Worm (Caenorhabditis elegans) whole organism, L4/young adult: ENCODE data around the gene M28.4.

ENCODE experiments used
- W03F9.2 ChIP-seq: fragments of 150-350 bp; optimal IDR thresholded peaks from 2 replicates; lab custom pipeline; 2014; ENCODE audit warnings: missing biosample characterization, missing genetic modification characterization
- dao-5 ChIP-seq: sonication (generic microtip); optimal IDR thresholded peaks from 2 replicates; lab custom pipeline; 2016; ENCODE audit warnings: missing genotype, missing genetic modification characterization, moderate library complexity, missing compliant biosample characterization
- him-1 ChIP-seq: sonication (generic microtip); optimal IDR thresholded peaks from 2 replicates; lab custom pipeline; 2016; ENCODE audit warnings: missing genotype, missing genetic modification reagents, missing genetic modification characterization, missing compliant biosample characterization

Gene M28.4

DNA sequence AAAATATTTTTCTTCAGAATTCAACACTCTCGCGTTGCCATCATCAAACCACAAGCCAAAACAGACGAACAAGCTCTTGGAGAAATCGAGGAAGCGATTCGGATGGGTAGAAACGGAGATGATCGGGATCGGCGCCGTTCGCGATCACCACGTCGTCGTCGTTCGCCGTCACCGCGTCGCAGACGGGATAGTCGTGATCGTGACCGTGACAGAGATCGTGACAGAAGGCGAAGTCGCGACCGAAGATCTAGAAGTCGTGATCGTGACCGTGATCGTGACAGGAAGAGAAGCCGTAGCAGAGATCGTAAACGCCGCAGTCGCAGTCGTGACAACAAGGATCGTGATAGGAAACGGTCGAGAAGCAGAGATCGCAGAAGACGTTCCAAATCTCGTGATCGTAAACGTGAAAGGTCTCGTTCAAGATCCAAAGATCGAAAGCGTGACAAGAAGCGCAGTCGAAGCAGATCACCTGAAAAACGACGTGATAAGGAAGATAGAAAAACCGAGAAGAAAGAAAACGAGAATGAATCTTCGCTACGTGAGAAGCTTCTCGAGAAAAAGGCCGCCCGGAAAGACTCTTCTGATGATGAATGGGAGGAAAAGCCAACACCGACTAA lies 18.1 kb downstream of the M28.4 start:
- TF ChIP-seq W03F9.2 (tag; lab: Kevin White, UChicago) (no peak), him-1 (tag; lab: Kevin White, UChicago) (no peak), dao-5 (tag; lab: Kevin White, UChicago) (no peak)

DNA sequence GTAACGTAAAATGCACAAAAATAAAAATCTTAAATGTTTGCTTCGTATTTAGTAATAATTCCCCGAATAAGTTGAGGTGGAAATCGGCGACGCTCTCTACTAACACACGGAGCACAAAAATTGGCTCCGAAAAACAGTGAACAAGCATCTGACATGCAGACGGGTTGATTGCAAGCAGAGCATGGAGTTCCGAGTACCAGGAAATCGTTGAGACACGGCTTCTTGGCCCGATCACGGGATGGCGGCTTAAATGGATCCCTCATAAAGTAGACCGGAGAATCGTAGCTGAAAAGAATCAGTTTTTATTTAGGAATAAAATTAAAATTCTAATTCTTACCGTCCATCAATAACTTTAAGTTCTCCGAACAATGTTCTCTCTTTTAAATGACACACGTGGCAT lies 18.8 kb downstream of the M28.4 start:
- TF ChIP-seq him-1 (tag; lab: Kevin White, UChicago), result no peak
- no peak for TF ChIP-seq W03F9.2 (tag; lab: Kevin White, UChicago)
- no peak for TF ChIP-seq dao-5 (tag; lab: Kevin White, UChicago)

DNA sequence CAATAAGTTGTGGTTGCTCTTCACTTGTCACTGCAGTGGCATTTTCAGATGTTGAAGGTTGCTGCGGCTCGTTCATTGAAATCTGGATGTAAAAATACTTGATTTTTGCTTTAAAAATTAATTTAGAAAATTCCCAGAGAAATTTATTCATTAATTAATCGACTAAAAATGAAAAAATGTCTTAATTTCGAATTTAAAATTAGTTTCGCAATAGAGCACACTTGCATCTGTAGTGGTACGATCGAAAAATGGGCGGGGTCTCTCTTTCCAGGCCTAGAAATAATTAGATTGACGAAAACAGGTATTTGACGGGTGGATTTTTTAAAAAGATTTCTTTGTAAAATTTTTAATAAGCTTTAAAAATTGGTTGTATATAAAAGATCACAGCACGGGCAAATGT lies 19.2 kb downstream of the M28.4 start, which contains the start of gene D2089.8:
Gene D2089.8 (minus strand): TSS at position 84 of the 400 bp plus-strand sequence.
- TF ChIP-seq him-1 (tag; lab: Kevin White, UChicago) (no peak), W03F9.2 (tag; lab: Kevin White, UChicago) (peak; percentile 24)

DNA sequence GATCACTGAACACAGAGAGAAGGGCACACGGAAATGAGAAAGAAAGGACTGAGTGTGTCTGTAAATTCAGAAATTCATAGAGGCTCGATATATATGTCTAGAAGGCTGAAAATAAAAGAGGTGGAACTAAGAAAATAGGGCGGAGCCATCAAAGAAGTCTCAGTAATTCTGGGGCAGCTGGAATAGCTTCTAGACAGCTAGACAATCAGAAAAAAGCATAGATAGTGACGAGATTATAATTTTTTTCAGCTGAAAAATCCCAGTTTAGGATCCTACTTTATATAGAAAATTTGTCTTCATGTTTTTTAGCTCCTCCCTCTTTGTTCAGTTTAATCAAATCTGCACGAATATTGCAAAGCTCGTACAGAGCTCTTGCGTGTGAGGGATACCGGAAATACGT lies 21.5 kb downstream of the M28.4 start, which contains the start of gene D2089.3:
Gene D2089.3 (minus strand): TSS at position 101 of the 400 bp plus-strand sequence.
- no peak for TF ChIP-seq dao-5 (tag; lab: Kevin White, UChicago)
- TF ChIP-seq W03F9.2 (tag; lab: Kevin White, UChicago), result no peak
- no peak for TF ChIP-seq him-1 (tag; lab: Kevin White, UChicago)

DNA sequence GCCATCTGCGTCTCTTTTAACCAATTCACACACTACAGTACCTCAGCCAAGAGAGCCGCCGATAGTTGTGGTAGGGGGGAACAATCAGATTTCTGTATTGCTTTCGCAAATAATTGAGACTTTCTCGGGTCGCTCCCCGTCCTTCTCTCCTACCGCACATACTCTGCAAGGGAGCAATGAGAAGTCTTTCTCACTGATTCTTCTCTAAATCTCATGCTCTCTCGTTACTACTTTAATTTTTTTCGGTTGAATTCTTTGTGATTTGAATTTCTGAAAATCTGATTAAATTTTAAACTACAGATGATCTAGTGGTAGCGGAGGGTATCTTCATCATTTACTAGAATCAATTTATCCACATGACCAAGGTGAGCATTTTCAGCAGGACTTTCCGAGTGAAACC lies 31.8 kb downstream of the M28.4 start, which contains the start of gene ptb-1:
Gene ptb-1 (plus strand): TSS at position 301 of the 400 bp plus-strand sequence.
- no peak for TF ChIP-seq dao-5 (tag; lab: Kevin White, UChicago)
- TF ChIP-seq W03F9.2 (tag; lab: Kevin White, UChicago), result no peak
- TF ChIP-seq him-1 (tag; lab: Kevin White, UChicago), result no peak

DNA sequence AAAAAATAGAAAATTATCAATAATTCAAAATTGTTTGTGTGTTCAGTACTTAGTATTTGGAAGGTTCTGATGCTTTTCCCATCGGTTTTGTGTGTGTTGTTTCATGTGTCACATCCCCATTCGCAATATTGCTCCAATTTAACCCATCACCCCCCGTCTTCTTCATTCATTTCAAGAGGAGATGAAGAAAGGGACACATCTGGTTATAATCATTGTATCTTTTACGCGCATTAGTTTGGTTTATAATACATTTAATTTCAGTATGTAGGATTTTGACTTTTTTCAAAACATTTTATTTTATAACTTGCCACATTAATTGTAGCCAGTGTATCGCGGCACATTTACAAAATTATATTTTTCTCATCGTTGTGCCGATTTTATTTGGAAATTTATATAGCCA lies 36.6 kb downstream of the M28.4 start:
- TF ChIP-seq W03F9.2 (tag; lab: Kevin White, UChicago), result no peak
- TF ChIP-seq him-1 (tag; lab: Kevin White, UChicago), result no peak
- no peak for TF ChIP-seq dao-5 (tag; lab: Kevin White, UChicago)

DNA sequence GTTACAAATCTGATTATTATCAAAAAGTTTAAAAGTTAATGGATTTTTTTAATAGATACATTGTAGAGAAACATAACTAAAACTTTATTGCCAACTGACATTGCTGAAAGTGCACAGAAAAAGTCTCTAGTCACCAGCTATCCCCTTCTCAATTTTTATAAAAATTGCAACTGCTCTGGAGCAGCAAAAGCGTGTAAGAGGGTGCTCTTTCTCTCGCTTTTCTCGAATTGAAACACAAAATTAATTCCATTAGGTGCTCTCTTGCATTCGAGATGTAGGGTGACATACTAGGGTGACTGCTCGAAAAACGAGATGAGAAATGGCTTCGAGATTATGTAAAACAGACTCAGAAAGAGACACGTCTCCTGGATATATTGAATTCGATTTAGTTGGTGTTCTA lies 37.1 kb downstream of the M28.4 start:
- TF ChIP-seq him-1 (tag; lab: Kevin White, UChicago), result no peak
- TF ChIP-seq dao-5 (tag; lab: Kevin White, UChicago), result no peak
- TF ChIP-seq W03F9.2 (tag; lab: Kevin White, UChicago), result no peak

DNA sequence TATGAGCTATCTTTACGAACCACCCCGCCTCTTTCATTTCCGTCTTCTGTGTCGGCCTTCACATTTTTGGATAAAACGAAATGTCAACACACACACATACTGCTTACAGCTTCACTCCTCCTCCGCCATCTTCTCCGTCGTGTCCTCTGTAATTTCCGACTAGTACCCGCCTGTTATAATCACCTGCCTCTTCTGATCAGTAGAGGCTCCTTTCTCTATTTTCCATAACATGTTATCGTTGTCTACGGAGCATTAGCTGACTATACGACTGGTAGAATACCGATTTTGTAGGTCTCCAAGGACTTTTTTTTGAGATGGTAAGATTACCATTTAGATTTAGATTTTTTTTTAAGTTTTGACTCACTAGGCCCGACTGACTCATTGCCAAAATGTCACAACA lies 41.5 kb downstream of the M28.4 start:
- TF ChIP-seq him-1 (tag; lab: Kevin White, UChicago) (no peak), W03F9.2 (tag; lab: Kevin White, UChicago) (no peak), dao-5 (tag; lab: Kevin White, UChicago) (no peak)

DNA sequence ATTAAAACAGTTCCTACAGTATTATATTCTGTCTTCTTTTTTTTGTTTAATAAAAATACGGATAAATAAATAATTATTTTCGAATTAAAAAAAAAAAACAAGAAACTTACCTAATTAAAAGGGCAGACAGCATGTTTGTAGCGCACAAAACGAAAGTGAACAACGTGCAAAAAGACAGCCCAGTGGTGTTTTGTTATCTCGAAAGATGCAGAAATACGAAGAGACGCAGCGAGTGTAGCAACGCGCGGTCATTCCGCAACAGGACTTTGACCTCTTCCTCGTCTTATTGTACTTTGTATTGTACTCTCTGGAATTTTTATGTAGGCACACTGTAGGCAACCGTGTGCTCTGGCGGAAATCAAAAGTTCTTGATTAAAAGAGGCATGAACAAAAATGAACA lies 50.2 kb downstream of the M28.4 start, which contains the start of gene gbh-1:
Gene gbh-1 (minus strand): TSS at position 149 of the 400 bp plus-strand sequence.
- TF ChIP-seq dao-5 (tag; lab: Kevin White, UChicago) (no peak), W03F9.2 (tag; lab: Kevin White, UChicago) (no peak), him-1 (tag; lab: Kevin White, UChicago) (no peak)

DNA sequence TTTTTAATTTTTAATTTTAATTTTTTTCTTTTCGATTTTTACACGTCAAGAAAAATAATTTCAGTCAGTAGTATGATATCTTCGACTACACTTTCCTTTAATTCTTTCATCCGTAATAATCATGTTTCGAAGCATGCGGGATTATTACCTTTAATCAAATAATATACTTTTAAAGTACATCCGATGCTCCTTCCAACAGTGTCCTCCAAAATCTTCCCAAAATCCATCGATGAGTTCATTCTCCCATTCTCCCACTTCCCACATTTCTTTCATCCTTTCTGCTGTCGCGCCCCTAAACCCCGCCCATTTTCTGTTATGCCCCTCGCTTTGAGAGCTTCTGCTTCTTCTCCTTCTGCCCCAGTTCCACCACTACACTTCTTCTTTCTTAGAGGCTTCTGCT lies 51.2 kb downstream of the M28.4 start, which contains the start of gene lgc-57:
Gene lgc-57 (plus strand): TSS at position 301 of the 400 bp plus-strand sequence.
- TF ChIP-seq dao-5 (tag; lab: Kevin White, UChicago) (no peak), him-1 (tag; lab: Kevin White, UChicago) (no peak), W03F9.2 (tag; lab: Kevin White, UChicago) (no peak)

DNA sequence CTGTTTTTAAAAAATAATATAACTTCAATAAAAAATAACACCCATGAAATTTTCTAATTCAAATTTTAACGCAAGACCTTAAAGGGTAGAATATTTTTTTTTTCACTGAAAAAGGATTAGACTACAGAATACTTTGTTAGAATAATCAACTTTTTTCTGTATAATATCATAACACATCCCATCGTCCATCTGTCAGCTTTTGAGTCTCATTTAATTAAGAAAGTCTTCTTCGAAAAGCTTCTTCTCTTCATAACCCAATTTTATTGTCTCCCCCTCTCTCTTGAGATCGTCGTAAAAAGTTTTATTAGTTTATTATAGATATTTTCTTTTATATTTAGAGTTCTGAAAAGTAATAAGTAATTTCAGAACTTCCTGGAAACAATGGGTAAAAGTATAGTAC lies 52.6 kb downstream of the M28.4 start:
- no peak for TF ChIP-seq dao-5 (tag; lab: Kevin White, UChicago)
- no peak for TF ChIP-seq W03F9.2 (tag; lab: Kevin White, UChicago)
- no peak for TF ChIP-seq him-1 (tag; lab: Kevin White, UChicago)
